Fruit fly (Drosophila melanogaster) whole organism: ENCODE measurements around the gene CG9107.
A peak's percentile ranks its signal among the peaks of the same experiment; 100 is the strongest.

Experiments
- CG8478 ChIP-seq: fragments of >200 bp; optimal IDR thresholded peaks from 2 replicates; lab custom pipeline; 2018; ENCODE audit warnings: inconsistent platforms
- Dll ChIP-seq: fragments of >200 bp; optimal IDR thresholded peaks from 2 replicates; lab custom pipeline; 2017
- EcR ChIP-seq, 2 experiments: fragments of >200 bp; optimal IDR thresholded peaks; 2 replicates each; lab custom pipeline; 2017; ENCODE audit warnings: missing biosample characterization in 2 of 2, missing genetic modification characterization in 2 of 2, missing genetic modification reagents in 2 of 2
- pan ChIP-seq: fragments of >200 bp; optimal IDR thresholded peaks from 2 replicates; lab custom pipeline; 2017
- psq ChIP-seq: fragments of >200 bp; optimal IDR thresholded peaks from 2 replicates; lab custom pipeline; 2017
- usp ChIP-seq: fragments of >200 bp; optimal IDR thresholded peaks from 2 replicates; lab custom pipeline; 2017; ENCODE audit warnings: missing biosample characterization, missing genetic modification characterization, mixed read lengths

The CG9107 gene

dm6 chr2L:5978333-5979054, 45.8 kb downstream of the CG9107 start:
- TF ChIP-seq CG8478 (lab: Kevin White, UChicago) (no peak), Dll (peak; percentile 44)

DNA sequence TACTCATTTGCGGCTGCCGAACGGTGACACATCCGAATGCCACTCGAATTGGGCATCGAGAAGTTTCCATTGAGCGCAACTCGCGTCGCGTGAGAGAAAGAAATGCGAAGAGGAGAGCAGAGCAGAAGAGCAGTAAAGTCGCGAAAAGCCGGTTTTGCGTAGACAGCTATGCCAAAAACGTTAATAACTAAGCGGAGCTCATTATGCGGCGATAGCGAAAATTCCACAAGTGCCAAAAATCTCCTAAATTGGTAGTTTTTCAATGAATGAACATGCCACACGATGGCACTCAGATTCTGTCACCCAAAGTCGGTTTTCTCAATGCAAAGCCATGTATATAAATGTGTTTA, 46.6 kb downstream of the CG9107 start:
- TF ChIP-seq Dll = peak; percentile 62
- TF ChIP-seq pan = no peak
- peak in 1 of 2 experiments; percentile 37 for TF ChIP-seq EcR (GFP tag; optimal IDR thresholded peaks at IDR 0.05; lab: Kevin White, UChicago)

DNA sequence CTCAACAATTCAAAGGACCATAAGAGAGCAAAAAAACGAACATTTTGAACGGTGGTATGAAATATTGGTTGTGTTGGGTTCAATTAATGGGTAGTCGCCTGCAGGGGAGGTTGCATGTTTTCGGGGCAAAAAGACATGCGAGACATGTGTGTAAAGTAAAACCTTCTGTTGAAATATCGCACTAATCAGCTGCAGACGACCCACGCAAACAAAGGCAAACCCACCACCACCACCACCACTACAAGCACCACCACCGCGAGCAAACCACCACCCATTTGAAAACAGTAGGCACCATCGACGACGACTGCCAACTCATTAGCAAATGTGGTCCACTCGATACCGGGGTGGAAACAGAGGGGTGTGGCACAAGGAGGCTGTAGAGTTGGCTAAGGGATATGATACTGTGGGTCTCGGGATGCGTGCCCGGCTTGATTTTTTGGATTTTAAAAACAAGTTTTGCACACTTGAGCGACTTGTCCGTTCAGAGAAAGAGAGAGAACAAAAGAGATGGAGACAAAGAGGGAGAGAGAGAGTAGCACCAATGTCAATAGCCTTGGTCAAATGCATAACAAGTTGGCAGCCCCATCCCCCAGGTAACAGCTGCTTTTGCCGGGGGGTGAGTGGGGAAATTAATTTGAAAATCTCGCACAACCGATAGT, 47.1 kb downstream of the CG9107 start:
- no peak for TF ChIP-seq Dll
- TF ChIP-seq EcR (GFP tag; optimal IDR thresholded peaks at IDR 0.05; lab: Kevin White, UChicago) = peak; percentile 72 to 88

DNA sequence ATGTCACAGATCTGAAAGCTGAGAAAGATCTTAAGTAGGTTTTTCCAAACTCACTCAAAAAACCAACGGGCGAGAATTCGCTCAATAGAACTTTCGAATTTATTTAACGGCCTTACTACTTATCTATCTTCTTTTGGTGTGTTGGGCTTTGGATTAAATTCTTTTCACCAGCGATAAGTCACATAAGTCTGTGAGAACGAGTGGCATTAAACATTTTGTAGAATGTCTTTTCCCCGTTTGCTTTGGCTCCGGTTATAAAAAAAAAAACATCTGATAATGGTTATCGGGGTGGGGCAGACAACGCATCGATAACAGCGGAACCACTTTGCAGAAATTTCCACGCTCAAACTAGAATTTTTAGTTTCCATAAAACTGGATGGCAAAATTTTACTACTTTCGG, 48.7 kb downstream of the CG9107 start:
- TF ChIP-seq psq (lab: Kevin White, UChicago) (no peak), EcR (GFP tag; optimal IDR thresholded peaks at IDR 0.05; lab: Kevin White, UChicago) (peak in 1 of 2 experiments; percentile 14)

DNA sequence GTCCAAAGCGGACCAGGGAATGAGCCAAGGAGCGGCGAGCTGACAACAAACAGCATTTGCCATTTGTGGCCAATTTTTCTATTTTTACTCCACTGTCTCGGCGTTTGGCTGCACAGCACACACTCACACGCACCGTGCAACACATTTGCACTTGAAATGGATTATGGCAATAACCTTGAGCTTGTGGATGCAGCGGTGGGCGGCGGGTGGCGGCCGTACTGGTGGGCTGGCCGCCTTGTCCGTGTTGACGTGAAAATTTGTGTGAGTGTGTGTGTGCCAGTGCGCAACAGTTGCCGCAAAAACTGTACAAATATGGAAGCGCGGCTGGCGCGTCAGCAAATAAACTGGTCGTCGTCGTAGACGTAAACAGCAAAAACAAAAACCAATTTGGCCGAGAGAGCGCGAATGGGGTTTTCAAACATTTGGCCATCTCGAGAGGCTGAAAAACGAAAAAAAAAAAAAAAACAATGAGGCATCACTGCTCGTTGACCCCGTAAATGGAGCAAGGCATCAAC, 49.3 kb downstream of the CG9107 start:
- TF ChIP-seq Dll (no peak), EcR (GFP tag; optimal IDR thresholded peaks at IDR 0.05; lab: Kevin White, UChicago) (peak in 1 of 2 experiments; percentile 48)

dm6 chr2L:5974122-5974521, 50.2 kb downstream of the CG9107 start:
- TF ChIP-seq usp (no peak), Dll (no peak), CG8478 (lab: Kevin White, UChicago) (no peak), pan (no peak), psq (lab: Kevin White, UChicago) (no peak), EcR (GFP tag; optimal IDR thresholded peaks at IDR 0.05; lab: Kevin White, UChicago) (peak in 1 of 2 experiments; percentile 31)
